Worm (Caenorhabditis elegans): ENCODE data around the gene Y43D4A.2.

- TF ChIP-seq ceh-13 (GFP tag; optimal IDR thresholded peaks at IDR 0.05) (no peak), scrt-1 (GFP tag; IDR thresholded peaks at IDR 0.05) (no peak), B0310.2 (tag; optimal IDR thresholded peaks at IDR 0.05) (no peak), flt-1 (GFP tag; IDR thresholded peaks at IDR 0.05) (no peak), hmbx-1 (tag; optimal IDR thresholded peaks at IDR 0.05) (no peak), tbx-37 (GFP tag; conservative IDR thresholded peaks at IDR 0.05) (no peak), ama-1 (optimal IDR thresholded peaks at IDR 0.05) (no peak), ceh-36 (tag; optimal IDR thresholded peaks at IDR 0.05) (no peak), hnd-1 (tag; optimal IDR thresholded peaks at IDR 0.05) (no peak), sea-1 (GFP tag; conservative IDR thresholded peaks at IDR 0.05) (no peak), ets-7 (tag; optimal IDR thresholded peaks at IDR 0.05) (no peak), tbx-11 (GFP tag; IDR thresholded peaks at IDR 0.05) (no peak)
These were observed 45.4 kb downstream of the Y43D4A.2 start for ce11 chrIV:16710312-16710711.
